Worm (Caenorhabditis elegans): Measurements from ENCODE around the gene pkd-2.

DNA sequence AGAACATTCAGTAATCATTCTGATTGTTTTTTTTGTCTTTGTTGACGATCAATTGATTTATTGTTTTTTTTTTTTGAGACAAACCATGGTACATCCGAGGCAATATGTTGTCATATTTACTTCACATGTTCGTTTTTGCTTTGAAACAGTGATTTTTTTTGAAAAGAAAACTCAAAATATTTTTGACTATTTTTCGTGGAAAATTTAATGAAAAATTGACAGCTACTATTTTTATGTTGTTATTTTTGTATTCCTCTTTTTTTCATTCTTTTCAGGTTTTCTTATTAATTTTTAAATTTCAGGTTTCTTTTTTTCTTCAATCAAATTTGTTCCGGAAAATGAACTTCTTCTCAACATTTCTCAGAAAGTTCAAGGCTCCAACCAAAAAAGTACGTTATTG is 10.9 kb upstream of the pkd-2 start, which contains the start of gene Y73F8A.36:
- TF ChIP-seq hmg-4 (GFP tag; optimal IDR thresholded peaks at IDR 0.05), result no peak
- no peak for TF ChIP-seq hnd-1 (tag; optimal IDR thresholded peaks at IDR 0.05)
- TF ChIP-seq ama-1 (optimal IDR thresholded peaks at IDR 0.05), result no peak
- no peak for TF ChIP-seq flt-1 (GFP tag; IDR thresholded peaks at IDR 0.05)
- TF ChIP-seq tbx-37 (GFP tag; conservative IDR thresholded peaks at IDR 0.05), result no peak
- no peak for TF ChIP-seq scrt-1 (GFP tag; IDR thresholded peaks at IDR 0.05)
- no peak for TF ChIP-seq tra-4 (tag; optimal IDR thresholded peaks at IDR 0.05)
- no peak for TF ChIP-seq tbx-11 (GFP tag; IDR thresholded peaks at IDR 0.05)
- no peak for TF ChIP-seq ceh-36 (tag; optimal IDR thresholded peaks at IDR 0.05)
- no peak for TF ChIP-seq aly-1 (tag; optimal IDR thresholded peaks at IDR 0.05)
- no peak for TF ChIP-seq B0310.2 (tag; optimal IDR thresholded peaks at IDR 0.05)

Measured in whole organism, early embryonic.